ENCODE assay signal across 2 fruit fly cellular contexts in genomic region chr3L:1378098-1378645, dm6.
A peak's percentile ranks its signal among the peaks of the same experiment; 100 is the strongest.
TF ChIP-seq lines count a peak whose summit lies in the region.

No protein-coding gene starts in this region.

- no peak for TF ChIP-seq CTCF in whole organism, embryonic (GFP tag; optimal IDR thresholded peaks at IDR 0.05; lab: Kevin White, UChicago)

TF ChIP-seq in whole organism, embryonic, 481 proteins besides CTCF, POLR2A, EP300 and RAD21 (continues in another document):
- TF ChIP-seq az2 (GFP tag; optimal IDR thresholded peaks at IDR 0.05; lab: Kevin White, UChicago) (no peak), CG10959 (GFP tag; IDR thresholded peaks at IDR 0.05; lab: Robert Waterston, UW) (no peak), sr (GFP tag; IDR thresholded peaks at IDR 0.05; lab: Robert Waterston, UW) (peak; percentile 62; the same call in 1 of the 3 replicates), CG5953 (GFP tag; IDR thresholded peaks at IDR 0.05; lab: Robert Waterston, UW) (no peak), CG9797 (GFP tag; optimal IDR thresholded peaks at IDR 0.05; lab: Kevin White, UChicago) (no peak), CG31365 (tag; optimal IDR thresholded peaks at IDR 0.05; lab: Kevin White, UChicago) (no peak), CG18619 (GFP tag; optimal IDR thresholded peaks at IDR 0.05; lab: Kevin White, UChicago) (no peak), CHES-1-like (GFP tag; optimal IDR thresholded peaks at IDR 0.05; lab: Kevin White, UChicago) (no peak), gcm2 (GFP tag; optimal IDR thresholded peaks at IDR 0.05; lab: Kevin White, UChicago) (no peak), disco-r (GFP tag; optimal IDR thresholded peaks at IDR 0.05; lab: Kevin White, UChicago) (no peak), otp (GFP tag; IDR thresholded peaks at IDR 0.05; lab: Robert Waterston, UW) (no peak), PHDP (tag; optimal IDR thresholded peaks at IDR 0.05; lab: Kevin White, UChicago) (no peak), CG15514 (GFP tag; optimal IDR thresholded peaks at IDR 0.05; lab: Kevin White, UChicago) (no peak), ab (GFP tag; optimal IDR thresholded peaks at IDR 0.05; lab: Kevin White, UChicago) (no peak), BtbVII (GFP tag; optimal IDR thresholded peaks at IDR 0.05; lab: Kevin White, UChicago) (no peak), Mrtf (GFP tag; IDR thresholded peaks at IDR 0.05; lab: Robert Waterston, UW) (no peak), CG3847 (GFP tag; IDR thresholded peaks at IDR 0.05; lab: Robert Waterston, UW) (no peak), Hmx (GFP tag; optimal IDR thresholded peaks at IDR 0.05; lab: Kevin White, UChicago) (no peak), CG15696 (tag; optimal IDR thresholded peaks at IDR 0.05; lab: Kevin White, UChicago) (no peak), Ssrp (tag; optimal IDR thresholded peaks at IDR 0.05; lab: Kevin White, UChicago) (no peak), abd-A (tag; optimal IDR thresholded peaks at IDR 0.05; lab: Kevin White, UChicago) (peak; percentile 4), CG12769 (tag; optimal IDR thresholded peaks at IDR 0.05; lab: Kevin White, UChicago) (peak; percentile 46), pita (GFP tag; optimal IDR thresholded peaks at IDR 0.05; lab: Kevin White, UChicago) (no peak), CG10543 (GFP tag; optimal IDR thresholded peaks at IDR 0.05; lab: Kevin White, UChicago) (no peak), gsb (GFP tag; IDR thresholded peaks at IDR 0.05; lab: Robert Waterston, UW) (no peak), CG4360 (GFP tag; IDR thresholded peaks at IDR 0.05; lab: Robert Waterston, UW) (no peak), CG14965 (GFP tag; optimal IDR thresholded peaks at IDR 0.05; lab: Kevin White, UChicago; ENCODE audit: borderline replicate concordance) (no peak), da (GFP tag; optimal IDR thresholded peaks at IDR 0.05; lab: Kevin White, UChicago) (no peak), Max (GFP tag; optimal IDR thresholded peaks at IDR 0.05; lab: Kevin White, UChicago) (no peak), CG32532 (GFP tag; IDR thresholded peaks at IDR 0.05; lab: Robert Waterston, UW) (no peak), CG10654 (GFP tag; optimal IDR thresholded peaks at IDR 0.05; lab: Kevin White, UChicago) (no peak), sd (tag; optimal IDR thresholded peaks at IDR 0.05; lab: Kevin White, UChicago) (peak; percentile 98), Med (GFP tag; lab: Kevin White, UChicago) (peak; percentile 78), zfh1 (GFP tag; IDR thresholded peaks at IDR 0.05; lab: Robert Waterston, UW) (no peak), tap (tag; optimal IDR thresholded peaks at IDR 0.05; lab: Kevin White, UChicago) (no peak), Lim3 (GFP tag; IDR thresholded peaks at IDR 0.05; lab: Robert Waterston, UW) (no peak), dimm (GFP tag; IDR thresholded peaks at IDR 0.05; lab: Robert Waterston, UW) (no peak), Dek (tag; optimal IDR thresholded peaks at IDR 0.05; lab: Kevin White, UChicago) (no peak), chinmo (GFP tag; IDR thresholded peaks at IDR 0.05; lab: Robert Waterston, UW; ENCODE audit: partially characterized antibody) (peak; percentile 49; the same call in 1 of the 4 replicates), Antp (GFP tag; optimal IDR thresholded peaks at IDR 0.05; lab: Kevin White, UChicago) (no peak), dmrt99B (tag; optimal IDR thresholded peaks at IDR 0.05; lab: Kevin White, UChicago) (no peak), Hand (GFP tag; optimal IDR thresholded peaks at IDR 0.05; lab: Kevin White, UChicago) (no peak), CG13894 (tag; optimal IDR thresholded peaks at IDR 0.05; lab: Kevin White, UChicago) (peak; percentile 4), ash1 (GFP tag; optimal IDR thresholded peaks at IDR 0.05; lab: Kevin White, UChicago) (no peak), trh (GFP tag; optimal IDR thresholded peaks at IDR 0.05; lab: Kevin White, UChicago) (no peak), CG13624 (GFP tag; optimal IDR thresholded peaks at IDR 0.05; lab: Kevin White, UChicago) (no peak), ttk (GFP tag; IDR thresholded peaks at IDR 0.05; lab: Robert Waterston, UW) (no peak), CG43689 (GFP tag; IDR thresholded peaks at IDR 0.05; lab: Robert Waterston, UW) (no peak), CG3838 (GFP tag; optimal IDR thresholded peaks at IDR 0.05; lab: Kevin White, UChicago) (no peak)

TF ChIP-seq in whole organism, prepupa, 60 proteins besides CTCF, POLR2A, EP300 and RAD21:
- TF ChIP-seq achi (GFP tag; optimal IDR thresholded peaks at IDR 0.05; lab: Kevin White, UChicago) (no peak), CG32006 (GFP tag; optimal IDR thresholded peaks at IDR 0.05; lab: Kevin White, UChicago) (peak; percentile 34)
